Fruit fly (Drosophila melanogaster) whole organism, embryonic: Measurements from ENCODE around the gene CG8034.
A peak's percentile ranks its signal among the peaks of the same experiment; 100 is the strongest.

Experiments used
- Abd-B ChIP-seq: fragments of 200-800 bp; sonication (Bioruptor generic); optimal IDR thresholded peaks from 2 replicates; lab custom pipeline; 2018; ENCODE audit warnings: missing biosample characterization, mild to moderate bottlenecking, missing genetic modification characterization, moderate library complexity
- Antp ChIP-seq: fragments of 200-800 bp; sonication (Bioruptor generic); optimal IDR thresholded peaks from 3 replicates; lab custom pipeline; 2016; ENCODE audit warnings: missing biosample characterization, missing genetic modification characterization
- Atf3 ChIP-seq: fragments of 200-800 bp; sonication (Bioruptor generic); optimal IDR thresholded peaks from 3 replicates; lab custom pipeline; 2016; ENCODE audit warnings: missing biosample characterization, missing genetic modification characterization
- CG10543 ChIP-seq: fragments of 200-800 bp; sonication (Bioruptor generic); optimal IDR thresholded peaks from 3 replicates; lab custom pipeline; 2017; ENCODE audit warnings: missing biosample characterization, mild to moderate bottlenecking, missing genetic modification characterization, moderate library complexity
- CG11093 ChIP-seq: fragments of 200-800 bp; sonication (Bioruptor generic); IDR thresholded peaks from 3 replicates; pipeline ENCODE4 v1.3.6; 2022; ENCODE audit warnings: missing biosample characterization, missing genetic modification characterization
- CG11560 ChIP-seq: fragments of 200-800 bp; sonication (Bioruptor generic); IDR thresholded peaks from 3 replicates; pipeline ENCODE4 v1.3.6; 2022; ENCODE audit warnings: missing biosample characterization, missing genetic modification characterization
- CG12391 ChIP-seq: fragments of 200-800 bp; sonication (Bioruptor generic); optimal IDR thresholded peaks from 3 replicates; lab custom pipeline; 2018; ENCODE audit warnings: missing biosample characterization, mild to moderate bottlenecking, missing genetic modification characterization, moderate library complexity
- CG12942 ChIP-seq: fragments of 200-800 bp; sonication (Bioruptor generic); optimal IDR thresholded peaks from 3 replicates; lab custom pipeline; 2016; ENCODE audit warnings: missing biosample characterization, missing genetic modification characterization
- CG13123 ChIP-seq: fragments of 200-800 bp; sonication (Bioruptor generic); optimal IDR thresholded peaks from 2 replicates; lab custom pipeline; 2016; ENCODE audit warnings: missing biosample characterization, missing genetic modification characterization
- CG17359 ChIP-seq: fragments of 200-800 bp; sonication (Bioruptor generic); optimal IDR thresholded peaks from 3 replicates; lab custom pipeline; 2018; ENCODE audit warnings: missing biosample characterization, mild to moderate bottlenecking, missing genetic modification characterization, moderate library complexity
- CG17802 ChIP-seq: fragments of 200-800 bp; sonication (Bioruptor generic); optimal IDR thresholded peaks from 2 replicates; lab custom pipeline; 2018; ENCODE audit warnings: missing biosample characterization, mild to moderate bottlenecking, missing genetic modification characterization, moderate library complexity
- CG18476 ChIP-seq: fragments of 200-800 bp; sonication (Bioruptor generic); optimal IDR thresholded peaks from 2 replicates; lab custom pipeline; 2016; ENCODE audit warnings: missing biosample characterization, mild to moderate bottlenecking, missing genetic modification characterization
- CG2116 ChIP-seq: fragments of 200-800 bp; sonication (Bioruptor generic); optimal IDR thresholded peaks from 3 replicates; lab custom pipeline; 2018; ENCODE audit warnings: missing biosample characterization, mild to moderate bottlenecking, missing genetic modification characterization
- CG2120 ChIP-seq: fragments of 200-800 bp; sonication (Bioruptor generic); optimal IDR thresholded peaks from 3 replicates; lab custom pipeline; 2016; ENCODE audit warnings: missing biosample characterization, missing genetic modification characterization
- CG2712 ChIP-seq: fragments of 200-800 bp; optimal IDR thresholded peaks from 3 replicates; lab custom pipeline; 2019; ENCODE audit warnings: missing biosample characterization, mild to moderate bottlenecking, missing genetic modification characterization, moderate library complexity
- CG31388 ChIP-seq: fragments of 200-800 bp; sonication (Bioruptor generic); optimal IDR thresholded peaks from 2 replicates; lab custom pipeline; 2016; ENCODE audit warnings: missing biosample characterization, missing genetic modification characterization
- CG3163 ChIP-seq: fragments of 200-800 bp; sonication (Bioruptor generic); optimal IDR thresholded peaks from 3 replicates; lab custom pipeline; 2016; ENCODE audit warnings: missing biosample characterization, missing genetic modification characterization
- CG32532 ChIP-seq: fragments of 200-800 bp; sonication (Bioruptor generic); IDR thresholded peaks from 2 replicates; pipeline ENCODE4 v1.3.6; 2022; ENCODE audit warnings: missing biosample characterization, missing genetic modification characterization
- CG43689 ChIP-seq: fragments of 200-800 bp; sonication (Bioruptor generic); IDR thresholded peaks from 2 replicates; pipeline ENCODE4 v1.3.6; 2022; ENCODE audit warnings: missing biosample characterization, missing genetic modification characterization
- CG4617 ChIP-seq: fragments of 200-800 bp; sonication (Bioruptor generic); optimal IDR thresholded peaks from 3 replicates; lab custom pipeline; 2016; ENCODE audit warnings: missing biosample characterization, missing genetic modification characterization, borderline replicate concordance
- CG4820 ChIP-seq: fragments of 200-800 bp; sonication (Bioruptor generic); optimal IDR thresholded peaks from 3 replicates; lab custom pipeline; 2016; ENCODE audit warnings: missing biosample characterization, missing genetic modification characterization
- CG6272 ChIP-seq: fragments of 200-800 bp; sonication (Bioruptor generic); IDR thresholded peaks from 2 replicates; pipeline ENCODE4 v1.3.6; 2022; ENCODE audit warnings: missing biosample characterization, missing genetic modification characterization
- CG6813 ChIP-seq: fragments of 200-800 bp; sonication (Bioruptor generic); optimal IDR thresholded peaks from 2 replicates; lab custom pipeline; 2017; ENCODE audit warnings: missing biosample characterization, missing genetic modification characterization, mild to moderate bottlenecking, moderate library complexity, missing genetic modification reagents
- Dref ChIP-seq: fragments of 200-800 bp; sonication (Bioruptor generic); IDR thresholded peaks from 2 replicates; pipeline ENCODE4 v1.3.6; 2022; ENCODE audit warnings: missing biosample characterization, missing genetic modification characterization
- ERR ChIP-seq: fragments of 200-800 bp; sonication (Bioruptor generic); optimal IDR thresholded peaks from 2 replicates; lab custom pipeline; 2016; ENCODE audit warnings: missing biosample characterization, missing genetic modification characterization
- Gug ChIP-seq: fragments of 200-800 bp; sonication (Bioruptor generic); IDR thresholded peaks from 4 replicates; pipeline ENCODE4 v1.3.6; 2022; ENCODE audit warnings: missing biosample characterization, missing genetic modification characterization
- Hr51 ChIP-seq, 2 experiments: fragments of 200-800 bp; sonication (Bioruptor generic); optimal IDR thresholded peaks; 2 replicates in 1 of 2; 3 replicates in 1 of 2; lab custom pipeline; 2016 to 2018; ENCODE audit warnings: missing biosample characterization in 2 of 2, missing genetic modification characterization in 2 of 2, mild to moderate bottlenecking in 1 of 2, moderate library complexity in 1 of 2
- Jarid2 ChIP-seq: fragments of 200-800 bp; sonication (Bioruptor generic); optimal IDR thresholded peaks from 3 replicates; lab custom pipeline; 2017; ENCODE audit warnings: mild to moderate bottlenecking, missing biosample characterization, missing genetic modification reagents, missing genetic modification characterization
- NC2α ChIP-seq: fragments of 200-800 bp; sonication (Bioruptor generic); optimal IDR thresholded peaks from 2 replicates; lab custom pipeline; 2016; ENCODE audit warnings: missing biosample characterization, missing genetic modification characterization
- Usf ChIP-seq: fragments of 200-800 bp; sonication (Bioruptor generic); optimal IDR thresholded peaks from 2 replicates; lab custom pipeline; 2017; ENCODE audit warnings: missing genotype, missing biosample characterization, missing genetic modification characterization
- Xbp1 ChIP-seq: fragments of 200-800 bp; sonication (Bioruptor generic); optimal IDR thresholded peaks from 3 replicates; lab custom pipeline; 2016; ENCODE audit warnings: missing biosample characterization, mild to moderate bottlenecking, missing genetic modification characterization
- YL-1 ChIP-seq: fragments of 200-800 bp; sonication (Bioruptor generic); optimal IDR thresholded peaks from 3 replicates; lab custom pipeline; 2017; ENCODE audit warnings: missing biosample characterization, mild to moderate bottlenecking, missing genetic modification characterization
- dpn ChIP-seq, 2 experiments: fragments of 200-800 bp; sonication (Bioruptor generic); optimal IDR thresholded peaks; 3 replicates each; lab custom pipeline; 2016; ENCODE audit warnings: missing biosample characterization in 2 of 2, missing genetic modification characterization in 2 of 2
- eve ChIP-seq, 2 experiments: fragments of >200 bp; optimal IDR thresholded peaks; 2 replicates each; lab custom pipeline; 2017; ENCODE audit warnings: missing biosample characterization in 2 of 2, missing genetic modification characterization in 2 of 2
- fd102C ChIP-seq: fragments of 200-800 bp; sonication (Bioruptor generic); optimal IDR thresholded peaks from 2 replicates; lab custom pipeline; 2018; ENCODE audit warnings: missing biosample characterization, mild to moderate bottlenecking, missing genetic modification characterization, moderate library complexity
- fd64A ChIP-seq: fragments of 200-800 bp; sonication (Bioruptor generic); optimal IDR thresholded peaks from 3 replicates; lab custom pipeline; 2018; ENCODE audit warnings: missing biosample characterization, mild to moderate bottlenecking, missing genetic modification characterization
- gce ChIP-seq: fragments of 200-800 bp; sonication (Bioruptor generic); IDR thresholded peaks from 3 replicates; pipeline ENCODE4 v1.3.6; 2022; ENCODE audit warnings: missing biosample characterization, missing genetic modification characterization
- gem ChIP-seq: fragments of 200-800 bp; sonication (Bioruptor generic); optimal IDR thresholded peaks from 2 replicates; lab custom pipeline; 2019; ENCODE audit warnings: missing biosample characterization, mild to moderate bottlenecking, missing genetic modification characterization, moderate library complexity
- grau ChIP-seq: fragments of 200-800 bp; optimal IDR thresholded peaks from 3 replicates; lab custom pipeline; 2019; ENCODE audit warnings: missing biosample characterization, mild to moderate bottlenecking, missing genetic modification characterization, moderate library complexity
- grn ChIP-seq: fragments of 200-800 bp; sonication (Bioruptor generic); optimal IDR thresholded peaks from 3 replicates; lab custom pipeline; 2017; ENCODE audit warnings: missing biosample characterization, missing genetic modification characterization
- jumu ChIP-seq: fragments of 200-800 bp; sonication (Bioruptor generic); optimal IDR thresholded peaks from 3 replicates; lab custom pipeline; 2016; ENCODE audit warnings: missing biosample characterization, missing genetic modification characterization
- mld ChIP-seq: fragments of 200-800 bp; sonication (Bioruptor generic); IDR thresholded peaks from 3 replicates; pipeline ENCODE4 v1.3.6; 2022; ENCODE audit warnings: missing biosample characterization, missing genetic modification characterization; ENCODE audit not compliant: partially characterized antibody
- ro ChIP-seq: fragments of 200-800 bp; sonication (Bioruptor generic); IDR thresholded peaks from 2 replicates; pipeline ENCODE4 v1.3.6; 2022; ENCODE audit warnings: missing biosample characterization, missing genetic modification characterization
- run ChIP-seq: fragments of 200-800 bp; sonication (Bioruptor generic); optimal IDR thresholded peaks from 3 replicates; lab custom pipeline; 2018; ENCODE audit warnings: missing biosample characterization, mild to moderate bottlenecking, missing genetic modification characterization
- sens-2 ChIP-seq: fragments of 200-800 bp; sonication (Bioruptor generic); IDR thresholded peaks from 2 replicates; pipeline ENCODE4 v1.3.6; 2022; ENCODE audit warnings: missing biosample characterization, missing genetic modification characterization
- shn ChIP-seq: fragments of 200-800 bp; sonication (Bioruptor generic); optimal IDR thresholded peaks from 3 replicates; lab custom pipeline; 2016; ENCODE audit warnings: missing biosample characterization, missing genetic modification characterization
- slbo ChIP-seq: fragments of 200-800 bp; sonication (Bioruptor generic); IDR thresholded peaks from 2 replicates; pipeline ENCODE4 v1.3.6; 2022; ENCODE audit warnings: missing biosample characterization, missing genetic modification characterization
- tin ChIP-seq: fragments of 200-800 bp; sonication (Bioruptor generic); optimal IDR thresholded peaks from 3 replicates; lab custom pipeline; 2016; ENCODE audit warnings: missing biosample characterization, missing genetic modification characterization
- zen2 ChIP-seq: fragments of 200-800 bp; sonication (Bioruptor generic); IDR thresholded peaks from 3 replicates; pipeline ENCODE4 v1.3.6; 2022; ENCODE audit warnings: missing biosample characterization, missing genetic modification characterization; ENCODE audit not compliant: partially characterized antibody

Gene CG8034

DNA sequence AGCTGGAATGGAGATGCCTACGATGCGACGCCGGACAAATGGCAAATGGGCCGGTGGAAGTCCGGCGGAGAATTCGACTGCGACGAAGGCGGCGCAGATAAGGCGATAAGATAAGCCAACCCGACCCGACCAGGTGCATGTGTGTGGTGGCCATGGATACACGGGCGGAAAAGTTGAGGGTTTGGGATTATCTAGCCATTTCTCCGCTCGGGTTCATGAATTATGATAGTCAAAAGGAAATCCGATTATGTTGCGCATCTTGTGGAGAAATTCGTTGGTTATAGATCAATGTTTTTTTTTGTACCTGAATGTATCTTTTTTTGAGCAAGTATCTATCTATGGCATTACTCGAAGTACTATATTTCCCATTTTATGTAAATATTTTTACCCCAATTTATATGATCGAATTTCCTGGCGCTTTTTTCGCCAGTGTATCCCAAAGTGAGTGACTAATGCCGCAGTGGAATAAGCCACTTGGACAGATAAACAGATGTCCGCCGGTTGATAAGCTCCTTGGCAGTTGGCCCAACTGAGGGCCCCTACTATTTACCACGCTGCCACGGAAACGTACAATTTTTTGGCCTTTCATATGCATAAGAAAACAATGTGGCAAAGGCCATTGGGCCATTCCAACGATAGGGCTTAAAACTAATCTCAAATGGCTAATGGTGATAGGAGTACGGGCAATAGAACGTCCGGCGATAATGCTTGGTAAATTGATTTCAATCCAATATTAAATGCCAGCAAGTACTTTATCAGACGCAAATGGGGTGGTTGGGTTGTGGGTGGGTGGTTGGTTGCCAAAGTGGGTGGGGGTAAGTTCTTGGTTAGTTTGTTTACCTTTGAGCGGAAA is 50.5 kb downstream of the CG8034 start, which contains the start of gene CG7992 (continued):
- TF ChIP-seq CG12391 (tag; lab: Kevin White, UChicago) (peak; percentile 55), Atf3 (no peak), grau (tag; lab: Kevin White, UChicago) (peak; percentile 65), YL-1 (GFP tag; lab: Kevin White, UChicago) (no peak), NC2α (GFP tag; lab: Kevin White, UChicago) (no peak), Abd-B (GFP tag; lab: Kevin White, UChicago) (peak; percentile 42), Dref (GFP tag; lab: Robert Waterston, UW) (no peak), sens-2 (GFP tag; lab: Robert Waterston, UW) (no peak), CG18476 (GFP tag; lab: Kevin White, UChicago) (peak; percentile 31), Usf (GFP tag; lab: Kevin White, UChicago) (peak; percentile 10), CG17802 (tag; lab: Kevin White, UChicago) (no peak), zen2 (GFP tag; lab: Robert Waterston, UW) (no peak), CG31388 (GFP tag; lab: Kevin White, UChicago) (no peak), CG2116 (GFP tag; lab: Kevin White, UChicago) (peak; percentile 13), fd64A (GFP tag; lab: Kevin White, UChicago) (no peak), fd102C (GFP tag; lab: Kevin White, UChicago) (no peak), gce (GFP tag; lab: Robert Waterston, UW) (no peak), CG11560 (tag; lab: Robert Waterston, UW) (no peak), Hr51 (GFP tag; optimal IDR thresholded peaks at IDR 0.05; lab: Kevin White, UChicago) (peak; percentile 29 to 69), CG2712 (tag; lab: Kevin White, UChicago) (peak; percentile 36), CG12942 (GFP tag; lab: Kevin White, UChicago) (peak; percentile 28), CG13123 (GFP tag; lab: Kevin White, UChicago) (peak; percentile 21), grn (peak; percentile 89), CG43689 (GFP tag; lab: Robert Waterston, UW) (no peak), CG6813 (GFP tag; lab: Kevin White, UChicago) (peak; percentile 16), Antp (GFP tag; lab: Kevin White, UChicago) (peak; percentile 45), Gug (0 out of 4 replicates have a peak, but pooled peaks have one; percentile 13), CG3163 (peak; percentile 34), CG32532 (GFP tag; lab: Robert Waterston, UW) (peak; percentile 18; the same call in 1 of the 2 replicates), jumu (GFP tag; lab: Kevin White, UChicago) (peak; percentile 37), Xbp1 (peak; percentile 54), CG2120 (peak; percentile 86), ro (GFP tag; lab: Robert Waterston, UW) (no peak), Jarid2 (peak; percentile 10), run (peak; percentile 41), dpn (GFP tag; optimal IDR thresholded peaks at IDR 0.05; lab: Kevin White, UChicago) (peak; percentile 31 to 61), eve (GFP tag; optimal IDR thresholded peaks at IDR 0.05; lab: Kevin White, UChicago) (no peak), shn (GFP tag; lab: Kevin White, UChicago) (peak; percentile 75), CG4820 (GFP tag; lab: Kevin White, UChicago) (peak; percentile 48), CG17359 (peak; percentile 47), tin (peak; percentile 43), CG11093 (GFP tag; lab: Robert Waterston, UW) (no peak), CG4617 (GFP tag; lab: Kevin White, UChicago) (no peak), gem (tag; lab: Kevin White, UChicago) (peak; percentile 79), slbo (GFP tag; lab: Robert Waterston, UW) (peak; percentile 63), mld (GFP tag; lab: Robert Waterston, UW) (no peak), ERR (no peak), CG10543 (GFP tag; lab: Kevin White, UChicago) (peak; percentile 31), CG6272 (no peak)
